Worm (Caenorhabditis elegans) whole organism, L2 larva: ENCODE data around the gene M01F1.9.

Experiments
- C34F6.9 ChIP-seq: fragments of 150-350 bp; optimal IDR thresholded peaks from 2 replicates; lab custom pipeline; 2014; ENCODE audit warnings: missing biosample characterization, missing genetic modification characterization
- F13H6.1 ChIP-seq: sonication (generic microtip); optimal IDR thresholded peaks from 2 replicates; lab custom pipeline; 2016; ENCODE audit warnings: missing genetic modification characterization, missing compliant biosample characterization
- Y55F3AM.14 ChIP-seq: fragments of 200-800 bp; sonication (Bioruptor generic); optimal IDR thresholded peaks from 2 replicates; lab custom pipeline; 2018; ENCODE audit warnings: mild to moderate bottlenecking, missing genetic modification characterization, missing compliant biosample characterization
- alr-1 ChIP-seq: fragments of 150-350 bp; optimal IDR thresholded peaks from 2 replicates; lab custom pipeline; 2014; ENCODE audit warnings: missing biosample characterization, missing genetic modification characterization
- aly-2 ChIP-seq: fragments of 150-350 bp; optimal IDR thresholded peaks from 2 replicates; lab custom pipeline; 2014; ENCODE audit warnings: missing biosample characterization, missing genetic modification characterization
- blmp-1 ChIP-seq: sonication (generic microtip); optimal IDR thresholded peaks from 2 replicates; lab custom pipeline; 2017; ENCODE audit warnings: missing genetic modification characterization, mild to moderate bottlenecking, missing compliant biosample characterization, antibody characterized with exemption, moderate library complexity; ENCODE audit not compliant: insufficient read depth
- ceh-16 ChIP-seq: fragments of 150-350 bp; optimal IDR thresholded peaks from 2 replicates; lab custom pipeline; 2014; ENCODE audit warnings: missing biosample characterization, missing genetic modification characterization
- ceh-82 ChIP-seq: fragments of 150-350 bp; optimal IDR thresholded peaks from 2 replicates; lab custom pipeline; 2014; ENCODE audit warnings: missing biosample characterization, missing genetic modification characterization
- crh-2 ChIP-seq: sonication (generic microtip); optimal IDR thresholded peaks from 2 replicates; lab custom pipeline; 2017; ENCODE audit warnings: missing biosample characterization, missing genetic modification characterization
- gmeb-1 ChIP-seq: fragments of 150-350 bp; optimal IDR thresholded peaks from 2 replicates; lab custom pipeline; 2014; ENCODE audit warnings: missing biosample characterization, missing genetic modification characterization
- lin-11 ChIP-seq: fragments of 150-350 bp; sonication (generic microtip); optimal IDR thresholded peaks from 2 replicates; lab custom pipeline; 2014; ENCODE audit warnings: missing biosample characterization, missing genetic modification characterization, inconsistent platforms, mixed read lengths
- lin-13 ChIP-seq: fragments of 150-350 bp; optimal IDR thresholded peaks from 2 replicates; lab custom pipeline; 2014; ENCODE audit warnings: missing biosample characterization, missing genetic modification reagents, missing genetic modification characterization
- lin-39 ChIP-seq: fragments of 150-350 bp; optimal IDR thresholded peaks from 2 replicates; lab custom pipeline; 2014; ENCODE audit warnings: missing biosample characterization, missing genetic modification reagents, missing genetic modification characterization
- lsy-2 ChIP-seq, 2 experiments: fragments of 150-350 bp in 1 of 2; sonication (generic microtip) in 1 of 2; optimal IDR thresholded peaks; 2 replicates each; lab custom pipeline; 2014 to 2017; ENCODE audit warnings: missing biosample characterization in 2 of 2, missing genetic modification characterization in 2 of 2
- mab-5 ChIP-seq: fragments of 150-350 bp; optimal IDR thresholded peaks from 2 replicates; lab custom pipeline; 2014; ENCODE audit warnings: missing biosample characterization, missing genetic modification characterization
- mbf-1 ChIP-seq: sonication (generic microtip); optimal IDR thresholded peaks from 2 replicates; lab custom pipeline; 2017; ENCODE audit warnings: missing biosample characterization, missing genetic modification characterization
- nhr-10 ChIP-seq: sonication (generic microtip); optimal IDR thresholded peaks from 2 replicates; lab custom pipeline; 2017; ENCODE audit warnings: missing biosample characterization, missing genetic modification characterization
- nhr-12 ChIP-seq: fragments of 150-350 bp; optimal IDR thresholded peaks from 2 replicates; lab custom pipeline; 2014; ENCODE audit warnings: missing biosample characterization, missing genetic modification characterization
- nhr-129 ChIP-seq: fragments of 150-350 bp; optimal IDR thresholded peaks from 2 replicates; lab custom pipeline; 2014; ENCODE audit warnings: missing biosample characterization, missing genetic modification characterization
- nhr-21 ChIP-seq: fragments of 150-350 bp; optimal IDR thresholded peaks from 2 replicates; lab custom pipeline; 2014; ENCODE audit warnings: missing biosample characterization, missing genetic modification characterization
- nhr-237 ChIP-seq: fragments of 150-350 bp; optimal IDR thresholded peaks from 2 replicates; lab custom pipeline; 2014; ENCODE audit warnings: missing biosample characterization, missing genetic modification characterization
- nhr-25 ChIP-seq: fragments of 150-350 bp; sonication (generic microtip); optimal IDR thresholded peaks from 3 replicates; lab custom pipeline; 2014; ENCODE audit warnings: missing biosample characterization, missing genetic modification characterization
- nhr-6 ChIP-seq: fragments of 150-350 bp; optimal IDR thresholded peaks from 2 replicates; lab custom pipeline; 2014; ENCODE audit warnings: missing biosample characterization, missing genetic modification characterization
- peb-1 ChIP-seq: fragments of 150-350 bp; optimal IDR thresholded peaks from 2 replicates; lab custom pipeline; 2014; ENCODE audit warnings: missing biosample characterization, missing genetic modification characterization
- sem-4 ChIP-seq: fragments of 150-350 bp; optimal IDR thresholded peaks from 2 replicates; lab custom pipeline; 2014; ENCODE audit warnings: missing biosample characterization, missing genetic modification reagents, missing genetic modification characterization
- sma-3 ChIP-seq: sonication (generic microtip); optimal IDR thresholded peaks from 2 replicates; lab custom pipeline; 2016; ENCODE audit warnings: missing genetic modification reagents, missing genetic modification characterization, missing compliant biosample characterization
- sma-9 ChIP-seq, 2 experiments: fragments of 150-350 bp in 1 of 2; sonication (generic microtip) in 1 of 2; optimal IDR thresholded peaks; 2 replicates each; lab custom pipeline; 2014 to 2016; ENCODE audit warnings: missing genetic modification characterization in 2 of 2, mild to moderate bottlenecking in 1 of 2, missing biosample characterization in 1 of 2, missing compliant biosample characterization in 1 of 2, missing genetic modification reagents in 1 of 2, moderate library complexity in 1 of 2
- snpc-4 ChIP-seq: fragments of 150-350 bp; optimal IDR thresholded peaks from 2 replicates; lab custom pipeline; 2014; ENCODE audit warnings: missing biosample characterization, missing genetic modification characterization
- unc-55 ChIP-seq: fragments of 150-350 bp; sonication (generic microtip); optimal IDR thresholded peaks from 3 replicates; lab custom pipeline; 2014; ENCODE audit warnings: missing biosample characterization, missing genetic modification reagents, missing genetic modification characterization
- unc-62 ChIP-seq: fragments of 150-350 bp; optimal IDR thresholded peaks from 2 replicates; lab custom pipeline; 2014; ENCODE audit warnings: missing biosample characterization, missing genetic modification reagents, missing genetic modification characterization
- zag-1 ChIP-seq: fragments of 150-350 bp; optimal IDR thresholded peaks from 2 replicates; lab custom pipeline; 2014; ENCODE audit warnings: missing biosample characterization, missing genetic modification characterization
- ztf-1 ChIP-seq: fragments of 200-800 bp; sonication (Bioruptor generic); conservative IDR thresholded peaks from 2 replicates; pipeline ENCODE4 v1.3.6; 2022; ENCODE audit warnings: missing genetic modification characterization, missing compliant biosample characterization
- ztf-11 ChIP-seq: sonication (generic microtip); optimal IDR thresholded peaks from 2 replicates; lab custom pipeline; 2017; ENCODE audit warnings: missing biosample characterization, missing genetic modification characterization
- ztf-4 ChIP-seq: fragments of 150-350 bp; optimal IDR thresholded peaks from 2 replicates; lab custom pipeline; 2014; ENCODE audit warnings: missing biosample characterization, missing genetic modification characterization

Gene M01F1.9

ce11 chrIII:3498957-3499356, at the start of gene M01F1.9:
Gene M01F1.9 (minus strand): TSS chrIII:3499057.
- TF ChIP-seq ceh-16 (tag; lab: Kevin White, UChicago) (no peak), aly-2 (tag; lab: Kevin White, UChicago) (no peak), sma-9 (GFP tag; optimal IDR thresholded peaks at IDR 0.05; lab: Kevin White, UChicago) (no peak), sma-9 (tag; optimal IDR thresholded peaks at IDR 0.05; lab: Kevin White, UChicago) (no peak)

- no peak for TF ChIP-seq lin-39
- TF ChIP-seq sma-3 (GFP tag; lab: Kevin White, UChicago) = no peak
- TF ChIP-seq mab-5 (tag; lab: Kevin White, UChicago) = no peak
- no peak for TF ChIP-seq sma-9 (GFP tag; optimal IDR thresholded peaks at IDR 0.05; lab: Kevin White, UChicago)
- no peak for TF ChIP-seq sma-9 (tag; optimal IDR thresholded peaks at IDR 0.05; lab: Kevin White, UChicago)
- no peak for TF ChIP-seq lin-13 (GFP tag; lab: Kevin White, UChicago)
- no peak for TF ChIP-seq peb-1
- TF ChIP-seq ztf-1 (GFP tag; lab: Robert Waterston, UW) = no peak
- no peak for TF ChIP-seq snpc-4 (tag; lab: Kevin White, UChicago)
- no peak for TF ChIP-seq zag-1
- TF ChIP-seq Y55F3AM.14 (GFP tag; lab: Kevin White, UChicago) = no peak
- no peak for TF ChIP-seq nhr-21 (tag; lab: Kevin White, UChicago)
- TF ChIP-seq ztf-4 (tag; lab: Kevin White, UChicago) = no peak
- no peak for TF ChIP-seq mbf-1 (tag; lab: Kevin White, UChicago)
- TF ChIP-seq lin-11 (tag; lab: Kevin White, UChicago) = no peak
- TF ChIP-seq ceh-82 (tag; lab: Kevin White, UChicago) = no peak
Observed at ce11 chrIII:3548017-3548416, 49.2 kb upstream of the M01F1.9 start, which contains the start of gene C54C6.11. Gene C54C6.11 (plus strand): TSS chrIII:3548317.

ce11 chrIII:3546323-3546722, 47.5 kb upstream of the M01F1.9 start, which contains the start of gene C54C6.7:
Gene C54C6.7 (minus strand): TSS chrIII:3546423.
- TF ChIP-seq nhr-12 (tag; lab: Kevin White, UChicago) (no peak), mab-5 (tag; lab: Kevin White, UChicago) (no peak), alr-1 (tag; lab: Kevin White, UChicago) (no peak), blmp-1 (no peak), zag-1 (no peak), sma-9 (GFP tag; optimal IDR thresholded peaks at IDR 0.05; lab: Kevin White, UChicago) (no peak), sma-9 (tag; optimal IDR thresholded peaks at IDR 0.05; lab: Kevin White, UChicago) (no peak), ztf-1 (GFP tag; lab: Robert Waterston, UW) (no peak), sem-4 (tag; lab: Kevin White, UChicago) (no peak), nhr-129 (no peak), nhr-21 (tag; lab: Kevin White, UChicago) (no peak), ceh-16 (tag; lab: Kevin White, UChicago) (no peak), nhr-6 (no peak), nhr-10 (tag; lab: Kevin White, UChicago) (no peak), sma-3 (GFP tag; lab: Kevin White, UChicago) (no peak), ceh-82 (tag; lab: Kevin White, UChicago) (no peak), nhr-237 (no peak), snpc-4 (tag; lab: Kevin White, UChicago) (no peak), nhr-25 (tag; lab: Kevin White, UChicago) (no peak), ztf-11 (tag; lab: Kevin White, UChicago) (no peak), crh-2 (no peak)

ce11 chrIII:3543071-3543470, 44.2 kb upstream of the M01F1.9 start:
- TF ChIP-seq zag-1 (peak; percentile 47), C34F6.9 (peak; percentile 24), nhr-21 (tag; lab: Kevin White, UChicago) (no peak), sem-4 (tag; lab: Kevin White, UChicago) (peak; percentile 43), sma-9 (GFP tag; optimal IDR thresholded peaks at IDR 0.05; lab: Kevin White, UChicago) (peak; percentile 1), sma-9 (tag; optimal IDR thresholded peaks at IDR 0.05; lab: Kevin White, UChicago) (no peak), lin-11 (tag; lab: Kevin White, UChicago) (no peak)
- TF ChIP-seq, all 48 proteins: peak for 4

ce11 chrIII:3542105-3542504, 43.2 kb upstream of the M01F1.9 start:
- TF ChIP-seq ztf-1 (GFP tag; lab: Robert Waterston, UW) = no peak
- peak; percentile 28 for TF ChIP-seq unc-55
- peak; percentile 85 for TF ChIP-seq zag-1
- peak; percentile 35 for TF ChIP-seq C34F6.9
- TF ChIP-seq nhr-129 = peak; percentile 22
- no peak for TF ChIP-seq nhr-237
- TF ChIP-seq sem-4 (tag; lab: Kevin White, UChicago) = peak; percentile 1
- peak in 1 of 2 experiments; percentile 26 for TF ChIP-seq lsy-2 (tag; optimal IDR thresholded peaks at IDR 0.05; lab: Kevin White, UChicago)
- TF ChIP-seq unc-62 (GFP tag; lab: Kevin White, UChicago) = no peak
- peak; percentile 19 for TF ChIP-seq F13H6.1 (tag; lab: Kevin White, UChicago)
- no peak for TF ChIP-seq gmeb-1 (tag; lab: Kevin White, UChicago)
- TF ChIP-seq, all 48 proteins: peak for 7
